Worm (Caenorhabditis elegans): Measurements from ENCODE around the gene flp-2.
A peak's percentile ranks its signal among the peaks of the same experiment; 100 is the strongest.

The flp-2 gene

DNA sequence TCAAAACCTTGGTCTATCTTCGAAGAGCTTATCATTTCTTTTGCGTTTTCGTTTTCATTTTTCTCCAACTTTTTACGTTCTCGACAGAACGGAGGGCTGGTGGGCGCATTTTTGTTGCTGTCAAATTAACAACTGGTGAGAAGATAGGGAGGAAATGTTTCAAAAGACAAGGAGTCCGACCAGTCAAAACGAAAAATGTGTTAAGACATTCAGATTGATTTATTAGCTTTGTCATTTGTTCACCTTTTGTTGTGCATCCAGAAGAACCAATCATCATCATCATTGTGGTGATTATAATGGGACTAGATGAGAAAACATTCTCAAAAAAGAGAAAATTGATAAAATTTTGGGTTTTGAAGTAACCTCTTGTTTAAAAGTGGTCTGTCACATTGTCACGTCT is 35.1 kb upstream of the flp-2 start:
- TF ChIP-seq hlh-1 (tag; optimal IDR thresholded peaks at IDR 0.05), result peak; percentile 23
- peak; percentile 70 for TF ChIP-seq unc-62 (GFP tag; optimal IDR thresholded peaks at IDR 0.05)
- no peak for TF ChIP-seq nhr-237 (tag; optimal IDR thresholded peaks at IDR 0.05)

DNA sequence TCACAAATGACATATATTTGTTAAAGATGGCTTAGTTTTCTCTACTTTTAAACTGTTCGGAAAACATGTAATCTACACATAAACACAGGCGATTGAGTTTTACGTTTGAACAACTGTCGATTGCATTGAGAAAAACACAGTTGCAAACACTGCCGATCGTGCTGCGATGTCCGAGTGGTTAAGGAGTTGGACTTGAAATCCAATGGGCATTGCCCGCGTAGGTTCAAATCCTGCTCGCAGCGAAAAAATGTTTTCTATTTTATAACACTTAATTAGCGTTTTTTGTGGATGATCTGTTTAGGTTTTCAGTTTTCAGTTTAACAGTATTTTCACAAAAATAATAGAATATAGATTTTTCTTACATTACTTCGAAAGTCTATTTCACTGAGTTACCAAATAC is 29.3 kb upstream of the flp-2 start:
- TF ChIP-seq nhr-28 (tag; optimal IDR thresholded peaks at IDR 0.05) (no peak), ceh-83 (GFP tag; optimal IDR thresholded peaks at IDR 0.05) (peak; percentile 22)

DNA sequence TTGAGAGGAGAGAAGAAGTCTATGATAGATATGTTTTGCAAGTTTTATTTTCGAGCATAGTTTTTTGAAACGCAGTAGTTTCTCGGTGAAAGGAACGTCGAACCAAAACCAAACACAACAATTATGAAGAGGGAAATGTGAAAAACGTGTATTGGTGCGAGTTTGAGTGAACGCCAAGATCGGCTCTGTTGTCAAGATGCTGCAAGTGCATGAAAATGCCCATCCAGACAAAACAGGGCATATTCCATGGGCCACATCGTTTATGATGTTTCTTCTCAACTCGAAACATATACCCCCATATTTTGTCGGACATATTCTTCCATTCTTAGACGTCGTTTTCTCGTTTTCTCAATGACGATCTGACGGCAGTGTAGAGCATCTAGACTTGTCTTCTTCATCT is 28.0 kb upstream of the flp-2 start:
- TF ChIP-seq ham-2 (GFP tag; optimal IDR thresholded peaks at IDR 0.05), result no peak
- no peak for TF ChIP-seq unc-39 (tag; optimal IDR thresholded peaks at IDR 0.05)
- TF ChIP-seq nhr-237 (tag; optimal IDR thresholded peaks at IDR 0.05), result no peak
- no peak for TF ChIP-seq ztf-11 (tag; optimal IDR thresholded peaks at IDR 0.05)
- no peak for TF ChIP-seq flh-1 (GFP tag; optimal IDR thresholded peaks at IDR 0.05)
- TF ChIP-seq mep-1 (tag; optimal IDR thresholded peaks at IDR 0.05), result no peak
- no peak for TF ChIP-seq nhr-76 (tag; optimal IDR thresholded peaks at IDR 0.05)
- no peak for TF ChIP-seq ceh-43 (GFP tag; optimal IDR thresholded peaks at IDR 0.05)
- no peak for TF ChIP-seq drap-1 (GFP tag; optimal IDR thresholded peaks at IDR 0.05)
- no peak for TF ChIP-seq elt-1 (tag; optimal IDR thresholded peaks at IDR 0.05; ENCODE audit: borderline replicate concordance, insufficient read depth)
- no peak for TF ChIP-seq ces-1 (GFP tag; optimal IDR thresholded peaks at IDR 0.05)
- no peak for TF ChIP-seq lin-13 (tag; optimal IDR thresholded peaks at IDR 0.05)
- TF ChIP-seq ceh-39 (tag; optimal IDR thresholded peaks at IDR 0.05), result no peak
- no peak for TF ChIP-seq unc-62 (GFP tag; optimal IDR thresholded peaks at IDR 0.05)

DNA sequence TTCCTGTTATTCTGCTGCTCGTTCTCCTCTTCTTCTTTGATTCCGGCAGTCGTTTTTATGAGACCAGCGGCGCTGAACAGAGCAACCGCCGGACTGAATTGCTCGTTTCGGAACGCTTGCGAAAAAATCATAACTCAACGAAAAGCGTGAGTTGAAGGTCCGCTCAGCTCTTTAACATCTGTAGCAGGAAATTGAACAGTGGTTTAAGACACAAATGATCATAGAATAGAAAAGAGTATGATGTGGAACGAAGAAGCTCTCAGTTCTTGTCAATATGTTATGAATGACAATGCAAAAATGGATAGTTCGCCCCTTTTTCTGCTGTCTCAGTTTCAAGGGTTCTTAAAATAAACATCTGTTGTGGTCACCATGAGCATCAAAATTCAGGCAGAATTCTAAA is 18.6 kb upstream of the flp-2 start:
- no peak for TF ChIP-seq flh-1 (GFP tag; optimal IDR thresholded peaks at IDR 0.05)
- no peak for TF ChIP-seq tbx-8 (GFP tag; optimal IDR thresholded peaks at IDR 0.05)
- TF ChIP-seq unc-120 (tag; optimal IDR thresholded peaks at IDR 0.05; ENCODE audit: poor library complexity, severe bottlenecking), result no peak
- no peak for TF ChIP-seq drap-1 (GFP tag; optimal IDR thresholded peaks at IDR 0.05)
- TF ChIP-seq ham-2 (GFP tag; optimal IDR thresholded peaks at IDR 0.05), result no peak
- TF ChIP-seq sptf-1 (tag; optimal IDR thresholded peaks at IDR 0.05), result no peak
- no peak for TF ChIP-seq pha-4 (tag; optimal IDR thresholded peaks at IDR 0.05)
- no peak for TF ChIP-seq ceh-39 (tag; optimal IDR thresholded peaks at IDR 0.05)
- no peak for TF ChIP-seq lsy-2 (tag; optimal IDR thresholded peaks at IDR 0.05)
- TF ChIP-seq elt-1 (tag; optimal IDR thresholded peaks at IDR 0.05; ENCODE audit: borderline replicate concordance, insufficient read depth), result no peak
- TF ChIP-seq mls-2 (tag; optimal IDR thresholded peaks at IDR 0.05), result no peak
- TF ChIP-seq M03D4.4 (tag; optimal IDR thresholded peaks at IDR 0.05), result no peak
- no peak for TF ChIP-seq elt-3 (tag; optimal IDR thresholded peaks at IDR 0.05)
- TF ChIP-seq ceh-83 (GFP tag; optimal IDR thresholded peaks at IDR 0.05), result no peak
- no peak for TF ChIP-seq bed-3 (GFP tag; optimal IDR thresholded peaks at IDR 0.05)

DNA sequence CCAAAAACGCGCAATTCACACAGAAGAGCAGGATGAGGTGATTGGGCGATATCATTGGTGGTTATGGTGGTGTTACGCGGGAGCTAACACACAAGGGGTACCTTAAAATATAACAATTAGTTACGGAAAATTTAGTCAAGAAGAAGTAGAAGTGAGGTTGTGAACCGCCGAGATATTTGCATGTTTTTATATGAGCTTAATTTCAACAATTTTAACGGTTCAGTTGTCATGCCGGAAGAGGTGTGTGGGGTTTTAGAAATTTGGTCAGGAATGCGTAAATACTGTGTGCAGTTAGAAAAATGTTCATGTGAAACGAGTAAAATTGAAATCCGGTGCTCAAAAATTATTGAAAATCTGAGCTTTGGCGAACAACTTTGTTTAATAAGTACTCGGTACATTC is 2.2 kb downstream of the flp-2 start, which contains the start of gene flp-3:
flp-3 (minus strand) TSS at position 101 of the 400 bp plus-strand sequence.
- TF ChIP-seq snpc-4 (tag; optimal IDR thresholded peaks at IDR 0.05) (no peak), mls-2 (tag; optimal IDR thresholded peaks at IDR 0.05) (no peak), sptf-1 (tag; optimal IDR thresholded peaks at IDR 0.05) (no peak), nhr-237 (tag; optimal IDR thresholded peaks at IDR 0.05) (no peak), bed-3 (GFP tag; optimal IDR thresholded peaks at IDR 0.05) (no peak), ceh-39 (tag; optimal IDR thresholded peaks at IDR 0.05) (no peak), flh-1 (GFP tag; optimal IDR thresholded peaks at IDR 0.05) (no peak), drap-1 (GFP tag; optimal IDR thresholded peaks at IDR 0.05) (no peak), mab-5 (tag; optimal IDR thresholded peaks at IDR 0.05) (no peak), blmp-1 (tag; optimal IDR thresholded peaks at IDR 0.05) (no peak), nhr-2 (tag; optimal IDR thresholded peaks at IDR 0.05) (no peak), elt-3 (tag; optimal IDR thresholded peaks at IDR 0.05) (no peak), lsy-2 (tag; optimal IDR thresholded peaks at IDR 0.05) (no peak), sem-2 (GFP tag; optimal IDR thresholded peaks at IDR 0.05) (no peak), nhr-12 (tag; optimal IDR thresholded peaks at IDR 0.05) (no peak), unc-120 (tag; optimal IDR thresholded peaks at IDR 0.05; ENCODE audit: poor library complexity, severe bottlenecking) (no peak), lin-13 (tag; optimal IDR thresholded peaks at IDR 0.05) (no peak)

Data from whole organism, mixed stage, embryonic.